Fruit fly (Drosophila melanogaster) whole organism, prepupa: ENCODE measurements around the gene CG33253.

ENCODE experiments used
- Blimp-1 ChIP-seq: fragments of 200-800 bp; sonication (Bioruptor generic); optimal IDR thresholded peaks from 3 replicates; lab custom pipeline; 2017; ENCODE audit warnings: missing biosample characterization, missing genetic modification characterization, mild to moderate bottlenecking, moderate library complexity, missing genetic modification reagents
- CG10631 ChIP-seq: fragments of 200-800 bp; sonication (Bioruptor generic); optimal IDR thresholded peaks from 2 replicates; lab custom pipeline; 2016; ENCODE audit warnings: missing biosample characterization, missing genetic modification characterization
- CG11294 ChIP-seq: fragments of 200-800 bp; sonication (Bioruptor generic); IDR thresholded peaks from 2 replicates; pipeline ENCODE4 v1.3.6; 2022; ENCODE audit warnings: missing biosample characterization, missing genetic modification characterization
- CG15336 ChIP-seq: fragments of 200-800 bp; sonication (Bioruptor generic); IDR thresholded peaks from 2 replicates; pipeline ENCODE4 v1.3.6; 2022; ENCODE audit warnings: missing biosample characterization, missing genetic modification characterization
- CG1621 ChIP-seq: fragments of 200-800 bp; sonication (Bioruptor generic); optimal IDR thresholded peaks from 3 replicates; lab custom pipeline; 2018; ENCODE audit warnings: missing biosample characterization, mild to moderate bottlenecking, missing genetic modification characterization
- CG16779 ChIP-seq: fragments of 200-800 bp; sonication (Bioruptor generic); optimal IDR thresholded peaks from 3 replicates; lab custom pipeline; 2017; ENCODE audit warnings: missing biosample characterization, mild to moderate bottlenecking, missing genetic modification characterization
- CG3032 ChIP-seq: fragments of 200-800 bp; optimal IDR thresholded peaks from 2 replicates; lab custom pipeline; 2019; ENCODE audit warnings: missing biosample characterization, mild to moderate bottlenecking, missing genetic modification characterization, moderate library complexity
- CG31627 ChIP-seq: fragments of 200-800 bp; sonication (Bioruptor generic); optimal IDR thresholded peaks from 3 replicates; lab custom pipeline; 2016; ENCODE audit warnings: missing biosample characterization, missing genetic modification characterization
- CG32006 ChIP-seq: fragments of 200-800 bp; sonication (Bioruptor generic); optimal IDR thresholded peaks from 3 replicates; lab custom pipeline; 2017; ENCODE audit warnings: missing biosample characterization, mild to moderate bottlenecking, missing genetic modification characterization
- CG34406 ChIP-seq: fragments of 200-800 bp; sonication (Bioruptor generic); optimal IDR thresholded peaks from 3 replicates; lab custom pipeline; 2016; ENCODE audit warnings: missing biosample characterization, missing genetic modification characterization
- CG3919 ChIP-seq: fragments of 200-800 bp; sonication (Bioruptor generic); optimal IDR thresholded peaks from 3 replicates; lab custom pipeline; 2016; ENCODE audit warnings: missing biosample characterization, missing genetic modification characterization
- CG4318 ChIP-seq: fragments of 200-800 bp; sonication (Bioruptor generic); optimal IDR thresholded peaks from 3 replicates; lab custom pipeline; 2017; ENCODE audit warnings: missing biosample characterization, mild to moderate bottlenecking, missing genetic modification characterization
- CG6163 ChIP-seq: fragments of 200-800 bp; sonication (Bioruptor generic); IDR thresholded peaks from 3 replicates; pipeline ENCODE4 v1.3.6; 2022; ENCODE audit warnings: missing biosample characterization, missing genetic modification characterization
- CG6276 ChIP-seq: fragments of 200-800 bp; sonication (Bioruptor generic); optimal IDR thresholded peaks from 2 replicates; lab custom pipeline; 2017; ENCODE audit warnings: missing biosample characterization, mild to moderate bottlenecking, missing genetic modification characterization
- CG6792 ChIP-seq: fragments of 200-800 bp; sonication (Bioruptor generic); optimal IDR thresholded peaks from 3 replicates; lab custom pipeline; 2016; ENCODE audit warnings: missing biosample characterization, missing genetic modification characterization
- CG6808 ChIP-seq: fragments of 200-800 bp; sonication (Bioruptor generic); optimal IDR thresholded peaks from 3 replicates; lab custom pipeline; 2017; ENCODE audit warnings: missing biosample characterization, missing genetic modification characterization, mild to moderate bottlenecking, moderate library complexity, missing genetic modification reagents
- CG6854 ChIP-seq: fragments of 200-800 bp; sonication (Bioruptor generic); optimal IDR thresholded peaks from 2 replicates; lab custom pipeline; 2017; ENCODE audit warnings: missing biosample characterization, mild to moderate bottlenecking, missing genetic modification characterization
- CG7368 ChIP-seq: fragments of 200-800 bp; sonication (Bioruptor generic); optimal IDR thresholded peaks from 3 replicates; lab custom pipeline; 2016; ENCODE audit warnings: missing biosample characterization, missing genetic modification characterization
- CG8119 ChIP-seq: fragments of 200-800 bp; sonication (Bioruptor generic); IDR thresholded peaks from 3 replicates; pipeline ENCODE4 v1.3.6; 2022; ENCODE audit warnings: missing biosample characterization, missing genetic modification characterization
- CG8632 ChIP-seq: fragments of 200-800 bp; sonication (Bioruptor generic); optimal IDR thresholded peaks from 3 replicates; lab custom pipeline; 2016; ENCODE audit warnings: missing biosample characterization, missing genetic modification characterization
- Eip75B ChIP-seq: fragments of 200-800 bp; sonication (Bioruptor generic); optimal IDR thresholded peaks from 3 replicates; lab custom pipeline; 2016; ENCODE audit warnings: missing biosample characterization, missing genetic modification characterization
- Eip78C ChIP-seq: fragments of 200-800 bp; sonication (Bioruptor generic); peaks from one replicate; lab custom pipeline; 2016; ENCODE audit warnings: missing biosample characterization, missing genetic modification characterization
- Eip93F ChIP-seq: fragments of 200-800 bp; sonication (Bioruptor generic); optimal IDR thresholded peaks from 2 replicates; lab custom pipeline; 2016; ENCODE audit warnings: missing biosample characterization, mild to moderate bottlenecking, missing genetic modification characterization
- Gug ChIP-seq: fragments of 200-800 bp; sonication (Bioruptor generic); IDR thresholded peaks from 2 replicates; pipeline ENCODE4 v1.3.6; 2022; ENCODE audit warnings: missing biosample characterization, missing genetic modification characterization
- Hr38 ChIP-seq: sonication (Bioruptor generic); optimal IDR thresholded peaks from 2 replicates; lab custom pipeline; 2016; ENCODE audit warnings: missing biosample characterization, missing genetic modification characterization
- Hr39 ChIP-seq: fragments of 200-800 bp; sonication (Bioruptor generic); optimal IDR thresholded peaks from 2 replicates; lab custom pipeline; 2016; ENCODE audit warnings: missing biosample characterization, missing genetic modification characterization
- Hr4 ChIP-seq: fragments of 200-800 bp; sonication (Bioruptor generic); optimal IDR thresholded peaks from 3 replicates; lab custom pipeline; 2016; ENCODE audit warnings: missing biosample characterization, missing genetic modification characterization
- Lpt ChIP-seq: fragments of 200-800 bp; sonication (Bioruptor generic); optimal IDR thresholded peaks from 3 replicates; lab custom pipeline; 2016; ENCODE audit warnings: missing biosample characterization, missing genetic modification characterization
- Met ChIP-seq: fragments of 200-800 bp; sonication (Bioruptor generic); optimal IDR thresholded peaks from 3 replicates; lab custom pipeline; 2016; ENCODE audit warnings: missing biosample characterization, missing genetic modification characterization
- OdsH ChIP-seq: fragments of 200-800 bp; sonication (Bioruptor generic); optimal IDR thresholded peaks from 3 replicates; lab custom pipeline; 2016; ENCODE audit warnings: missing biosample characterization, missing genetic modification characterization
- Smox ChIP-seq: fragments of 200-800 bp; sonication (Bioruptor generic); optimal IDR thresholded peaks from 3 replicates; lab custom pipeline; 2016; ENCODE audit warnings: missing biosample characterization, missing genetic modification characterization
- Sox102F ChIP-seq: fragments of 200-800 bp; sonication (Bioruptor generic); optimal IDR thresholded peaks from 2 replicates; lab custom pipeline; 2016; ENCODE audit warnings: missing biosample characterization, mild to moderate bottlenecking, missing genetic modification characterization
- Sox14 ChIP-seq: fragments of 200-800 bp; sonication (Bioruptor generic); optimal IDR thresholded peaks from 3 replicates; lab custom pipeline; 2016; ENCODE audit warnings: missing biosample characterization, missing genetic modification characterization
- Sox15 ChIP-seq: fragments of 200-800 bp; sonication (Bioruptor generic); optimal IDR thresholded peaks from 3 replicates; lab custom pipeline; 2016; ENCODE audit warnings: missing biosample characterization, missing genetic modification characterization
- achi ChIP-seq: fragments of 200-800 bp; sonication (Bioruptor generic); optimal IDR thresholded peaks from 3 replicates; lab custom pipeline; 2016; ENCODE audit warnings: missing biosample characterization, missing genetic modification characterization
- acj6 ChIP-seq: fragments of 200-800 bp; sonication (Bioruptor generic); optimal IDR thresholded peaks from 3 replicates; lab custom pipeline; 2016; ENCODE audit warnings: missing biosample characterization, missing genetic modification characterization
- dac ChIP-seq: fragments of 200-800 bp; sonication (Bioruptor generic); optimal IDR thresholded peaks from 2 replicates; lab custom pipeline; 2017; ENCODE audit warnings: missing biosample characterization, mild to moderate bottlenecking, missing genetic modification characterization
- dsx ChIP-seq: fragments of 200-800 bp; optimal IDR thresholded peaks from 3 replicates; lab custom pipeline; 2019; ENCODE audit warnings: missing biosample characterization, mild to moderate bottlenecking, missing genetic modification characterization, moderate library complexity; ENCODE audit not compliant: poor library complexity, severe bottlenecking
- fd85E ChIP-seq: fragments of 200-800 bp; sonication (Bioruptor generic); optimal IDR thresholded peaks from 3 replicates; lab custom pipeline; 2016; ENCODE audit warnings: missing biosample characterization, missing genetic modification characterization
- fkh ChIP-seq: fragments of 200-800 bp; sonication (Bioruptor generic); optimal IDR thresholded peaks from 3 replicates; lab custom pipeline; 2017; ENCODE audit warnings: missing biosample characterization, mild to moderate bottlenecking, missing genetic modification characterization, moderate library complexity
- lz ChIP-seq: fragments of 200-800 bp; sonication (Bioruptor generic); optimal IDR thresholded peaks from 3 replicates; lab custom pipeline; 2016; ENCODE audit warnings: missing biosample characterization, missing genetic modification characterization
- net ChIP-seq: fragments of 200-800 bp; sonication (Bioruptor generic); optimal IDR thresholded peaks from 3 replicates; lab custom pipeline; 2016; ENCODE audit warnings: missing biosample characterization, missing genetic modification characterization
- pdm3 ChIP-seq: fragments of 200-800 bp; sonication (Bioruptor generic); optimal IDR thresholded peaks from 3 replicates; lab custom pipeline; 2016; ENCODE audit warnings: missing biosample characterization, missing genetic modification characterization
- spab ChIP-seq: fragments of 200-800 bp; sonication (Bioruptor generic); optimal IDR thresholded peaks from 2 replicates; lab custom pipeline; 2017; ENCODE audit warnings: missing biosample characterization, mild to moderate bottlenecking, missing genetic modification characterization, missing genetic modification reagents
- ss ChIP-seq, 2 experiments: fragments of 200-800 bp; sonication (Bioruptor generic); optimal IDR thresholded peaks; 2 replicates in 1 of 2; 3 replicates in 1 of 2; lab custom pipeline; 2017 to 2018; ENCODE audit warnings: mild to moderate bottlenecking in 2 of 2, missing biosample characterization in 2 of 2, missing genetic modification characterization in 2 of 2, moderate library complexity in 1 of 2
- svp ChIP-seq: fragments of 200-800 bp; sonication (Bioruptor generic); peaks from one replicate; lab custom pipeline; 2016; ENCODE audit warnings: missing biosample characterization, missing genetic modification characterization
- vri ChIP-seq: fragments of 200-800 bp; sonication (Bioruptor generic); optimal IDR thresholded peaks from 3 replicates; lab custom pipeline; 2016; ENCODE audit warnings: missing biosample characterization, mild to moderate bottlenecking, missing genetic modification characterization

The CG33253 gene

DNA sequence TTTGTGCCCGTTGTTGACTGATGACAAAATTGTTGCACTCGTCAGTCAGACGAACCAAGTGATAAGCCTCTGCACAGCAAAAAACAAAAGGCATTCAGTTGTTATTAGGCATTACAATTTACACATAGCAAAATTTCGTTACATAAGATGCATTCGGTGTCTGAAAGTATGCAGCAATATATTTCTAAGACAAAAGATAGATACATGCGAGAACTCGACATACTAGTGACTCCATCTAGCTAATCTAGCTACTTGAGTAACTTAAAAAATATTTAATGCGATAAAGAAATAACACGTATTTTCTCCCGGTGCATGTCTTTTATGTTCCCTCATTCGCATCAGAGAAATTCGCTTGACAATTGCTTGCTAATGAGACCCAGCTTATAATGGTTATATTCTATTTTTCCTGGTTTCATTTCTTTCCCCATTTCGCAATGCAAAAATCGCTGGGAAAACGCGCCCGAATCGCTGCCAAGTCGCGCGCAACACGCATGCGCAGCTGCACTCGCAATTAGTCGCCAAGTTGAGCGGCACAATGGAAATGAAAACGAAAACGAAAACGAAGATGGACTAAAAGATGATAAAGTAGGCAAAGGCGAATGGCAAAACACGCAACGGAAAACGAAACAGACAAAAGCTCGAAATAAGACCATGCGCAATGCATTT lies 20.8 kb upstream of the CG33253 start (continued):
- peak; percentile 48 for TF ChIP-seq CG4318 (GFP tag; lab: Kevin White, UChicago)
- peak; percentile 95 for TF ChIP-seq svp (GFP tag; lab: Kevin White, UChicago)
- 0 out of 3 replicates have a peak, but pooled peaks have one; percentile 20 for TF ChIP-seq CG6163 (GFP tag; lab: Robert Waterston, UW)
- TF ChIP-seq CG1621 (tag; lab: Kevin White, UChicago), result peak; percentile 72
- TF ChIP-seq Hr4 (GFP tag; lab: Kevin White, UChicago), result peak; percentile 52
- TF ChIP-seq Hr39 (GFP tag; lab: Kevin White, UChicago), result peak; percentile 82
- TF ChIP-seq fd85E (GFP tag; lab: Kevin White, UChicago), result peak; percentile 11
- TF ChIP-seq CG3032 (tag; lab: Kevin White, UChicago), result peak; percentile 53
- peak; percentile 97 for TF ChIP-seq Eip78C
- TF ChIP-seq Hr38, result no peak
- TF ChIP-seq achi (GFP tag; lab: Kevin White, UChicago), result peak; percentile 65
- peak; percentile 84 for TF ChIP-seq dsx
- TF ChIP-seq Met, result peak; percentile 69
- TF ChIP-seq pdm3 (GFP tag; lab: Kevin White, UChicago), result peak; percentile 81
- TF ChIP-seq Gug (GFP tag; lab: Robert Waterston, UW), result peak; percentile 51
- TF ChIP-seq CG6808 (GFP tag; lab: Kevin White, UChicago), result peak; percentile 47
- TF ChIP-seq spab, result peak; percentile 56
- peak; percentile 58 for TF ChIP-seq Sox15

DNA sequence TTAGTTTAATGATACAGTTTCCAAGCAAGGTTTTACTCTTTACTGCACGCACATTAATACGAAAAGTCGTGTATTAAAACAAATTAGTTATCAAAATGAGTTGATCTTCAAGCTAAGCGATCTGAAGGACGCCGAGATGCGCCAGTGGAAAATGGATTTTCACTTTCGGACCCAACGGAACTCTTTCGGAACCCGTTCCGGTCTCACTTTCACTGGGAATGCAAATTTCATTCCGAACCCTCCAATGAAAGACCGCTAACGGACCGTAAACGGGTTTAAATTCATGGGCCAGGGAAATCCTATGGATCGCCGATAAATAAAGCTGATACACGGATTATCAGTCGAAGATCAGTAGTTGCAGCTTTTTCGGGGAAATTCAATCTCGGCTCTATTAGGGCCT lies 19.8 kb upstream of the CG33253 start:
- peak; percentile 17 for TF ChIP-seq Blimp-1 (GFP tag; lab: Kevin White, UChicago)
- no peak for TF ChIP-seq CG6854 (GFP tag; lab: Kevin White, UChicago)

DNA sequence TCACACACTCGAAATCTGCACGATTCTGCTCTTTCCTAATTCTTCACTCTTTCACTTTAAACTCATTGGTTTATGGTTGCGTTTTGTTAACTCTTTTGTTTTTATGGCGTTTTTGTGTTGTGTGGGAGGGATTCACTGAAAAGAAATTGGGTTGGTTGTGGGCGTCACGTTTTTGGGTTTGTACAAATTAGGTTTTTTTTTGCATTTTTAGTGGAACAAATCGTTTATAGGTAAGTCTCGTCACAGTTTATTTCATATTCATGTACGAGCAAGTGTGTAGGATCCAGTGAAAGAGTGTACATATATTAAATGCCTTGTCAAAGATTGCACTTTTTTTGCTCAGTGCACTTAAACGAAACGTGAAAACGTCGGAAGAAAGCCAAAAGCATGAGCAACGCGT lies 18.5 kb upstream of the CG33253 start:
- TF ChIP-seq CG7368 (GFP tag; lab: Kevin White, UChicago) (no peak), lz (GFP tag; lab: Kevin White, UChicago) (peak; percentile 75), CG31627 (GFP tag; lab: Kevin White, UChicago) (peak; percentile 80), Smox (GFP tag; lab: Kevin White, UChicago) (peak; percentile 74), CG16779 (no peak), spab (no peak), net (GFP tag; lab: Kevin White, UChicago) (peak; percentile 22), CG6276 (GFP tag; lab: Kevin White, UChicago) (no peak), Sox15 (peak; percentile 45), ss (GFP tag; optimal IDR thresholded peaks at IDR 0.05; lab: Kevin White, UChicago) (no peak), Sox102F (GFP tag; lab: Kevin White, UChicago) (peak; percentile 68), dsx (no peak), Sox14 (GFP tag; lab: Kevin White, UChicago) (peak; percentile 49), CG10631 (peak; percentile 46), Lpt (no peak), vri (GFP tag; lab: Kevin White, UChicago) (peak; percentile 58), CG15336 (GFP tag; lab: Robert Waterston, UW) (no peak), Hr39 (GFP tag; lab: Kevin White, UChicago) (peak; percentile 73), CG1621 (tag; lab: Kevin White, UChicago) (no peak), dac (no peak), CG6792 (peak; percentile 53), CG3919 (GFP tag; lab: Kevin White, UChicago) (no peak), CG34406 (GFP tag; lab: Kevin White, UChicago) (peak; percentile 55), CG32006 (GFP tag; lab: Kevin White, UChicago) (peak; percentile 41), Hr38 (no peak), Gug (GFP tag; lab: Robert Waterston, UW) (no peak), fkh (GFP tag; lab: Kevin White, UChicago) (no peak), fd85E (GFP tag; lab: Kevin White, UChicago) (no peak), acj6 (peak; percentile 47), CG8119 (GFP tag; lab: Robert Waterston, UW) (no peak), Eip93F (GFP tag; lab: Kevin White, UChicago) (no peak), Hr4 (GFP tag; lab: Kevin White, UChicago) (peak; percentile 39), CG6854 (GFP tag; lab: Kevin White, UChicago) (no peak), CG8632 (peak; percentile 27), OdsH (GFP tag; lab: Kevin White, UChicago) (peak; percentile 48), CG11294 (GFP tag; lab: Robert Waterston, UW) (no peak), Eip75B (peak; percentile 40)
